Fruit fly (Drosophila melanogaster) whole organism, adult: Measurements from ENCODE around the gene P5CDh2.

Experiments used
- CG11617 ChIP-seq: fragments of 200-800 bp; sonication (Bioruptor generic); optimal IDR thresholded peaks from 2 replicates; lab custom pipeline; 2017; ENCODE audit warnings: mild to moderate bottlenecking, missing biosample characterization, missing genetic modification reagents, missing genetic modification characterization
- CG12768 ChIP-seq: fragments of 200-800 bp; sonication (Bioruptor generic); optimal IDR thresholded peaks from 2 replicates; lab custom pipeline; 2017; ENCODE audit warnings: missing biosample characterization, missing genetic modification characterization, mild to moderate bottlenecking, moderate library complexity, missing genetic modification reagents
- CG33017 ChIP-seq: fragments of 200-800 bp; sonication (Bioruptor generic); optimal IDR thresholded peaks from 2 replicates; lab custom pipeline; 2018; ENCODE audit warnings: missing biosample characterization, mild to moderate bottlenecking, missing genetic modification characterization, moderate library complexity
- CG5204 ChIP-seq: fragments of 200-800 bp; sonication (Bioruptor generic); optimal IDR thresholded peaks from 2 replicates; lab custom pipeline; 2016; ENCODE audit warnings: missing biosample characterization, missing genetic modification characterization
- CG7045 ChIP-seq: fragments of 200-800 bp; sonication (Bioruptor generic); optimal IDR thresholded peaks from 2 replicates; lab custom pipeline; 2017; ENCODE audit warnings: missing biosample characterization, mild to moderate bottlenecking, missing genetic modification characterization
- Clk ChIP-seq: fragments of 200-800 bp; sonication (Bioruptor generic); optimal IDR thresholded peaks from 2 replicates; lab custom pipeline; 2017; ENCODE audit warnings: missing biosample characterization, missing genetic modification characterization
- Hr96 ChIP-seq: fragments of 200-800 bp; sonication (Bioruptor generic); optimal IDR thresholded peaks from 2 replicates; lab custom pipeline; 2016; ENCODE audit warnings: missing biosample characterization, missing genetic modification characterization
- Mnt ChIP-seq: fragments of 200-800 bp; sonication (Bioruptor generic); optimal IDR thresholded peaks from 2 replicates; lab custom pipeline; 2016; ENCODE audit warnings: missing biosample characterization, mild to moderate bottlenecking, missing genetic modification characterization
- cic ChIP-seq: fragments of 200-800 bp; sonication (Bioruptor generic); optimal IDR thresholded peaks from 2 replicates; lab custom pipeline; 2017; ENCODE audit warnings: missing biosample characterization, mild to moderate bottlenecking, missing genetic modification characterization, moderate library complexity
- cnc ChIP-seq, 2 experiments: fragments of >200 bp; optimal IDR thresholded peaks; 2 replicates each; lab custom pipeline; 2017
- kay ChIP-seq: fragments of 200-800 bp; sonication (Bioruptor generic); peaks from one replicate; lab custom pipeline; 2016; ENCODE audit warnings: missing biosample characterization, missing genetic modification characterization, borderline replicate concordance
- pad ChIP-seq: fragments of 200-800 bp; sonication (Bioruptor generic); optimal IDR thresholded peaks from 3 replicates; lab custom pipeline; 2017; ENCODE audit warnings: missing biosample characterization, missing genetic modification characterization, mild to moderate bottlenecking, moderate library complexity, missing genetic modification reagents
- tj ChIP-seq: fragments of 200-800 bp; sonication (Bioruptor generic); optimal IDR thresholded peaks from 3 replicates; lab custom pipeline; 2017; ENCODE audit warnings: missing biosample characterization, mild to moderate bottlenecking, missing genetic modification characterization, moderate library complexity

DNA sequence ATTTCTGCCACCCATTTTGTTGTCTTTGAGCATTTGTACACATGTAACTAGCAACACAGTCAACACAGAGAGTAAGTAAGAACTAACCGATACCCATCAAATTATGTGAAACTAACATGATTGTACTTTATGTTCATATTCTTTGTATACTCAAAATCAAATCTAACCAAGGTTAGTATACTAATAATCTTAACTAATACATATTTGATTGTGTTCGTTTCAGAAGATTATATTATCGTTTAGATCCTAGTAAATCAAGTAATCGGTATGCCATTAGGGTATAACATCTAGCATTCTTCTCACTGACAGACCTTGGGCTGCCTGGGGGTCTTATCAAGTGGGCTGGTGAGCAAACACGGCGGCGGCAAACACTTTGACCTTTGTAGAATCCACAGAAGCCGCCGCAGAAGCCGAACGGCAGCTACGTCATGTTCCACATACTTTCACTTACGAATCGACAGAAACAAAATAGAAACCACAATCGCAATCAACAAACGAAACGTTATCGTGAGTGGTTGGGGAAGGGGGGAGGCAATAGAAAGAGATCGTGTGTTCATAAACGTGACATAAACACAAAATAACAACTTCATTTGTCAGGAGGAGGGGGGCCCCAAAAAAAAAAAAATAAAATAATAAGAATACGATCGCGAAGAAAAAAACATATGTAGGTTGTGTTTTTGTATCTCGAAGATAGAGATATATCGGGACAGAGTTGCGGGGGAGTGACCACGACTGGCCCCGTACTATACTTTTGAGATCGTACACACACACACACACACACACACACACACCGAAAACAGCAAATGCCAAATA is 42.1 kb upstream of the P5CDh2 start:
- TF ChIP-seq pad (GFP tag; lab: Kevin White, UChicago): no peak
- no peak for TF ChIP-seq tj (GFP tag; lab: Kevin White, UChicago)
- no peak for TF ChIP-seq kay
- TF ChIP-seq CG5204 (GFP tag; lab: Kevin White, UChicago): no peak
- TF ChIP-seq Hr96 (GFP tag; lab: Kevin White, UChicago): no peak
- TF ChIP-seq CG7045 (GFP tag; lab: Kevin White, UChicago): no peak
- no peak for TF ChIP-seq CG11617 (GFP tag; lab: Kevin White, UChicago)
- TF ChIP-seq CG12768: no peak
- no peak for TF ChIP-seq cic
- TF ChIP-seq CG33017 (tag; lab: Kevin White, UChicago): no peak
- TF ChIP-seq Mnt (GFP tag; lab: Kevin White, UChicago): no peak
- TF ChIP-seq Clk: no peak
- no peak for TF ChIP-seq cnc (optimal IDR thresholded peaks at IDR 0.05; lab: Kevin White, UChicago)
